Fruit fly (Drosophila melanogaster) whole organism, wandering third instar larva: ENCODE results near the gene CG9777.

Experiments used
- Mio ChIP-seq: sonication (Bioruptor generic); optimal IDR thresholded peaks from 2 replicates; lab custom pipeline; 2016; ENCODE audit warnings: missing biosample characterization, missing genetic modification characterization
- br ChIP-seq: fragments of 200-800 bp; sonication (Bioruptor generic); optimal IDR thresholded peaks from 2 replicates; lab custom pipeline; 2016; ENCODE audit warnings: missing biosample characterization, missing genetic modification characterization
- fru ChIP-seq: fragments of 200-800 bp; sonication (Bioruptor generic); optimal IDR thresholded peaks from 3 replicates; lab custom pipeline; 2016; ENCODE audit warnings: missing biosample characterization, mild to moderate bottlenecking, missing genetic modification characterization
- h ChIP-seq: fragments of 200-800 bp; sonication (Bioruptor generic); optimal IDR thresholded peaks from 3 replicates; lab custom pipeline; 2016; ENCODE audit warnings: missing biosample characterization, mild to moderate bottlenecking, missing genetic modification characterization
- sv ChIP-seq: fragments of 200-800 bp; sonication (Bioruptor generic); optimal IDR thresholded peaks from 3 replicates; lab custom pipeline; 2016; ENCODE audit warnings: missing biosample characterization, missing genetic modification characterization
- usp ChIP-seq: fragments of >200 bp; optimal IDR thresholded peaks from 2 replicates; lab custom pipeline; 2017; ENCODE audit warnings: missing biosample characterization, missing genetic modification characterization

DNA sequence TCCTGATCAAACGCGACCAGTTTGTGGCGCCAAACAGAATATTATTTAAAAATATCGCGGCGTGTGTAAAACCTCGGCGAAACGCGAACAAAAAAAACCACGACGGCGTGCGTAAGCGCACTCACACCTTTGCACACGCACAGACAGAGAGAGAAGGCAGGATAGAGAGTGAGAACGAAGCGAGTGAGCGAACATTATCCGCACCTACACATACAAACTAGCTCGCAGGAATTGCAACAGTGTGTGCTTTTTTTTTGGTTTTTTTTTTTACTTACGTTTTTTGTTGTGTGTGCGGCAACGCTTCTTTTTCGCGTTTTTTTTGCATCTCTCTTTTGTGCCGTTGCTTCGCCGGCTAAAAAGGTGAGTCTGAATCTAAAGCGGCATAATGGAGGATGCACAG is 32.3 kb downstream of the CG9777 start:
- TF ChIP-seq usp = no peak
- peak; percentile 16 for TF ChIP-seq fru (GFP tag; lab: Kevin White, UChicago)
- TF ChIP-seq h (GFP tag; lab: Kevin White, UChicago) = peak; percentile 30
- TF ChIP-seq Mio (GFP tag; lab: Kevin White, UChicago) = no peak
- TF ChIP-seq sv (GFP tag; lab: Kevin White, UChicago) = no peak
- TF ChIP-seq br (GFP tag; lab: Kevin White, UChicago) = no peak
